Fruit fly (Drosophila melanogaster): Measurements from ENCODE around the gene Cyp4ae1.

The Cyp4ae1 gene

dm6 chrX:2138342-2138416 is 40.6 kb upstream of the Cyp4ae1 start, which contains the start of gene ph-p:
Gene ph-p (minus strand): TSS chrX:2138371.
- no peak for TF ChIP-seq NK7.1 (GFP tag; optimal IDR thresholded peaks at IDR 0.05)
- TF ChIP-seq CG10209 (GFP tag; optimal IDR thresholded peaks at IDR 0.05) = no peak
- TF ChIP-seq chinmo (GFP tag; IDR thresholded peaks at IDR 0.05; ENCODE audit: partially characterized antibody) = 0 out of 4 replicates have a peak, but pooled peaks have one; percentile 48

- TF ChIP-seq exex (tag; optimal IDR thresholded peaks at IDR 0.05) (peak; percentile 18), Abd-B (GFP tag; optimal IDR thresholded peaks at IDR 0.05) (peak; percentile 60), Opbp (GFP tag; IDR thresholded peaks at IDR 0.05; ENCODE audit: partially characterized antibody) (0 out of 3 replicates have a peak, but pooled peaks have one; percentile 27), abd-A (tag; optimal IDR thresholded peaks at IDR 0.05) (peak; percentile 95), Pdp1 (GFP tag; optimal IDR thresholded peaks at IDR 0.05) (peak in 1 of 2 experiments; percentile 11), eyg (GFP tag; optimal IDR thresholded peaks at IDR 0.05) (no peak), sens (GFP tag) (peak; percentile 51), ftz-f1 (GFP tag; optimal IDR thresholded peaks at IDR 0.05) (peak; percentile 5), Awh (GFP tag; IDR thresholded peaks at IDR 0.05) (peak; percentile 64), CG4360 (GFP tag; IDR thresholded peaks at IDR 0.05) (peak; percentile 94), ewg (GFP tag; optimal IDR thresholded peaks at IDR 0.05) (peak; percentile 79), CG1024 (GFP tag; IDR thresholded peaks at IDR 0.05) (no peak), cad (GFP tag; optimal IDR thresholded peaks at IDR 0.05) (peak; percentile 88), Dip3 (GFP tag; optimal IDR thresholded peaks at IDR 0.05) (no peak), Nf-YB (GFP tag; optimal IDR thresholded peaks at IDR 0.05) (peak; percentile 79), Med (GFP tag) (peak; percentile 14), scrt (GFP tag; optimal IDR thresholded peaks at IDR 0.05) (peak; percentile 75), psq (GFP tag; optimal IDR thresholded peaks at IDR 0.05) (no peak), sd (tag; optimal IDR thresholded peaks at IDR 0.05) (peak; percentile 67), Hr51 (GFP tag; optimal IDR thresholded peaks at IDR 0.05) (peak in 1 of 2 experiments; percentile 22), CG12769 (tag; optimal IDR thresholded peaks at IDR 0.05) (peak; percentile 8), CG7928 (GFP tag; optimal IDR thresholded peaks at IDR 0.05) (no peak), CG3847 (GFP tag; IDR thresholded peaks at IDR 0.05) (no peak), D19B (GFP tag; optimal IDR thresholded peaks at IDR 0.05) (no peak), Aef1 (GFP tag; IDR thresholded peaks at IDR 0.05) (peak; percentile 64; the same call in 2 of the 3 replicates), lola (GFP tag; optimal IDR thresholded peaks at IDR 0.05) (no peak), zen (tag; optimal IDR thresholded peaks at IDR 0.05) (peak; percentile 91), CG8478 (optimal IDR thresholded peaks at IDR 0.05) (peak; percentile 27), CG15479 (GFP tag; optimal IDR thresholded peaks at IDR 0.05) (peak; percentile 51), Trl (optimal IDR thresholded peaks at IDR 0.05) (peak in 1 of 2 experiments; percentile 76), Trl (GFP tag; optimal IDR thresholded peaks at IDR 0.05) (no peak), sqz (GFP tag; optimal IDR thresholded peaks at IDR 0.05) (no peak), Nf-YC (tag; optimal IDR thresholded peaks at IDR 0.05) (peak; percentile 80), CG10321 (GFP tag; IDR thresholded peaks at IDR 0.05) (peak; percentile 51), CG31441 (GFP tag; IDR thresholded peaks at IDR 0.05) (no peak), dan (GFP tag; IDR thresholded peaks at IDR 0.05) (no peak), CG11247 (GFP tag; IDR thresholded peaks at IDR 0.05) (no peak), CG18599 (GFP tag; optimal IDR thresholded peaks at IDR 0.05) (peak; percentile 13), row (GFP tag; IDR thresholded peaks at IDR 0.05) (no peak), ssp (GFP tag; IDR thresholded peaks at IDR 0.05) (no peak), bowl (GFP tag; IDR thresholded peaks at IDR 0.05) (no peak), nerfin-1 (tag; optimal IDR thresholded peaks at IDR 0.05) (no peak), CG1832 (GFP tag; optimal IDR thresholded peaks at IDR 0.05) (peak; percentile 78), Rx (GFP tag; IDR thresholded peaks at IDR 0.05) (no peak), da (GFP tag; optimal IDR thresholded peaks at IDR 0.05) (no peak), ash1 (GFP tag; optimal IDR thresholded peaks at IDR 0.05) (peak; percentile 3)
Measured at dm6 chrX:2138417-2138816, 40.4 kb upstream of the Cyp4ae1 start.
